Fruit fly (Drosophila melanogaster) whole organism, adult: ENCODE data around the gene CG42637.
A peak's percentile ranks its signal among the peaks of the same experiment; 100 is the strongest.

ENCODE experiments used
- CG11617 ChIP-seq: fragments of 200-800 bp; sonication (Bioruptor generic); optimal IDR thresholded peaks from 2 replicates; lab custom pipeline; 2017; ENCODE audit warnings: mild to moderate bottlenecking, missing biosample characterization, missing genetic modification reagents, missing genetic modification characterization
- CG12768 ChIP-seq: fragments of 200-800 bp; sonication (Bioruptor generic); optimal IDR thresholded peaks from 2 replicates; lab custom pipeline; 2017; ENCODE audit warnings: missing biosample characterization, missing genetic modification characterization, mild to moderate bottlenecking, moderate library complexity, missing genetic modification reagents
- CG14711 ChIP-seq: fragments of 200-800 bp; sonication (Bioruptor generic); optimal IDR thresholded peaks from 2 replicates; lab custom pipeline; 2018; ENCODE audit warnings: missing biosample characterization, mild to moderate bottlenecking, missing genetic modification characterization, moderate library complexity
- CG1620 ChIP-seq: fragments of 200-800 bp; sonication (Bioruptor generic); optimal IDR thresholded peaks from 2 replicates; lab custom pipeline; 2016; ENCODE audit warnings: missing biosample characterization, missing genetic modification characterization
- CG33017 ChIP-seq: fragments of 200-800 bp; sonication (Bioruptor generic); optimal IDR thresholded peaks from 2 replicates; lab custom pipeline; 2018; ENCODE audit warnings: missing biosample characterization, mild to moderate bottlenecking, missing genetic modification characterization, moderate library complexity
- CG5204 ChIP-seq: fragments of 200-800 bp; sonication (Bioruptor generic); optimal IDR thresholded peaks from 2 replicates; lab custom pipeline; 2016; ENCODE audit warnings: missing biosample characterization, missing genetic modification characterization
- CG7045 ChIP-seq: fragments of 200-800 bp; sonication (Bioruptor generic); optimal IDR thresholded peaks from 2 replicates; lab custom pipeline; 2017; ENCODE audit warnings: missing biosample characterization, mild to moderate bottlenecking, missing genetic modification characterization
- CG7101 ChIP-seq: fragments of 200-800 bp; sonication (Bioruptor generic); optimal IDR thresholded peaks from 2 replicates; lab custom pipeline; 2018; ENCODE audit warnings: missing biosample characterization, mild to moderate bottlenecking, missing genetic modification characterization, moderate library complexity
- Clk ChIP-seq: fragments of 200-800 bp; sonication (Bioruptor generic); optimal IDR thresholded peaks from 2 replicates; lab custom pipeline; 2017; ENCODE audit warnings: missing biosample characterization, missing genetic modification characterization
- Crg-1 ChIP-seq: fragments of 200-800 bp; sonication (Bioruptor generic); optimal IDR thresholded peaks from 2 replicates; lab custom pipeline; 2016; ENCODE audit warnings: missing biosample characterization, missing genetic modification characterization
- Hr96 ChIP-seq: fragments of 200-800 bp; sonication (Bioruptor generic); optimal IDR thresholded peaks from 2 replicates; lab custom pipeline; 2016; ENCODE audit warnings: missing biosample characterization, missing genetic modification characterization
- Mnt ChIP-seq: fragments of 200-800 bp; sonication (Bioruptor generic); optimal IDR thresholded peaks from 2 replicates; lab custom pipeline; 2016; ENCODE audit warnings: missing biosample characterization, mild to moderate bottlenecking, missing genetic modification characterization
- bab1 ChIP-seq: fragments of 200-800 bp; sonication (Bioruptor generic); optimal IDR thresholded peaks from 3 replicates; lab custom pipeline; 2019; ENCODE audit warnings: missing biosample characterization, mild to moderate bottlenecking, missing genetic modification characterization, moderate library complexity
- cic ChIP-seq: fragments of 200-800 bp; sonication (Bioruptor generic); optimal IDR thresholded peaks from 2 replicates; lab custom pipeline; 2017; ENCODE audit warnings: missing biosample characterization, mild to moderate bottlenecking, missing genetic modification characterization, moderate library complexity
- cnc ChIP-seq, 2 experiments: fragments of >200 bp; optimal IDR thresholded peaks; 2 replicates each; lab custom pipeline; 2017
- kay ChIP-seq: fragments of 200-800 bp; sonication (Bioruptor generic); peaks from one replicate; lab custom pipeline; 2016; ENCODE audit warnings: missing biosample characterization, missing genetic modification characterization, borderline replicate concordance
- ovo ChIP-seq: fragments of 200-800 bp; sonication (Bioruptor generic); optimal IDR thresholded peaks from 2 replicates; lab custom pipeline; 2016; ENCODE audit warnings: missing biosample characterization, missing genetic modification characterization
- pad ChIP-seq: fragments of 200-800 bp; sonication (Bioruptor generic); optimal IDR thresholded peaks from 3 replicates; lab custom pipeline; 2017; ENCODE audit warnings: missing biosample characterization, missing genetic modification characterization, mild to moderate bottlenecking, moderate library complexity, missing genetic modification reagents
- tj ChIP-seq: fragments of 200-800 bp; sonication (Bioruptor generic); optimal IDR thresholded peaks from 3 replicates; lab custom pipeline; 2017; ENCODE audit warnings: missing biosample characterization, mild to moderate bottlenecking, missing genetic modification characterization, moderate library complexity
- toe ChIP-seq: fragments of 200-800 bp; sonication (Bioruptor generic); optimal IDR thresholded peaks from 2 replicates; lab custom pipeline; 2016; ENCODE audit warnings: missing biosample characterization, missing genetic modification characterization

Gene CG42637

dm6 chr3L:19696073-19696960 is 97.1 kb downstream of the CG42637 start:
- TF ChIP-seq pad (GFP tag; lab: Kevin White, UChicago) (no peak), CG5204 (peak; percentile 19)

- no peak for TF ChIP-seq kay
- TF ChIP-seq CG7045 (GFP tag; lab: Kevin White, UChicago), result no peak
- no peak for TF ChIP-seq CG33017
- no peak for TF ChIP-seq CG12768 (GFP tag; lab: Kevin White, UChicago)
- TF ChIP-seq pad (GFP tag; lab: Kevin White, UChicago), result peak; percentile 53
- no peak for TF ChIP-seq cic
- TF ChIP-seq CG7101, result no peak
Measured at dm6 chr3L:19695057-19695627, 98.2 kb downstream of the CG42637 start, which contains the start of gene verm. Gene verm, minus strand, starts transcription at chr3L:19695260.

dm6 chr3L:19694156-19694643 is 99.2 kb downstream of the CG42637 start:
- TF ChIP-seq CG11617 (no peak), CG1620 (no peak), CG12768 (GFP tag; lab: Kevin White, UChicago) (no peak), kay (no peak), ovo (GFP tag; lab: Kevin White, UChicago) (no peak), tj (no peak), cic (no peak), pad (GFP tag; lab: Kevin White, UChicago) (no peak), CG7045 (GFP tag; lab: Kevin White, UChicago) (no peak), CG33017 (no peak), CG7101 (no peak), Clk (no peak), CG14711 (tag; lab: Kevin White, UChicago) (no peak), Hr96 (GFP tag; lab: Kevin White, UChicago) (no peak), CG5204 (no peak), toe (GFP tag; lab: Kevin White, UChicago) (no peak), cnc (optimal IDR thresholded peaks at IDR 0.05; lab: Kevin White, UChicago) (no peak), bab1 (GFP tag; lab: Kevin White, UChicago) (no peak), Crg-1 (no peak), Mnt (GFP tag; lab: Kevin White, UChicago) (no peak)

dm6 chr3L:19687200-19687687 is 106.1 kb downstream of the CG42637 start, which contains the start of the genes CG8765 and Gbeta76C:
Gene CG8765, minus strand, starts transcription at chr3L:19687353.
Gene Gbeta76C, plus strand, starts transcription at chr3L:19687637.
- no peak for TF ChIP-seq CG5204
- no peak for TF ChIP-seq CG12768 (GFP tag; lab: Kevin White, UChicago)
- no peak for TF ChIP-seq cnc (optimal IDR thresholded peaks at IDR 0.05; lab: Kevin White, UChicago)
- TF ChIP-seq CG14711 (tag; lab: Kevin White, UChicago), result peak; percentile 41
- TF ChIP-seq kay, result no peak
- TF ChIP-seq CG11617, result no peak
- peak; percentile 9 for TF ChIP-seq CG7101
- TF ChIP-seq pad (GFP tag; lab: Kevin White, UChicago), result peak; percentile 49
- peak; percentile 38 for TF ChIP-seq Mnt (GFP tag; lab: Kevin White, UChicago)
- no peak for TF ChIP-seq tj
- peak; percentile 41 for TF ChIP-seq cic
- peak; percentile 23 for TF ChIP-seq Hr96 (GFP tag; lab: Kevin White, UChicago)
- TF ChIP-seq CG1620, result peak; percentile 71
- peak; percentile 31 for TF ChIP-seq ovo (GFP tag; lab: Kevin White, UChicago)
- TF ChIP-seq CG7045 (GFP tag; lab: Kevin White, UChicago), result no peak
- TF ChIP-seq Clk, result no peak
- peak; percentile 42 for TF ChIP-seq CG33017
- TF ChIP-seq bab1 (GFP tag; lab: Kevin White, UChicago), result peak; percentile 83
- peak; percentile 62 for TF ChIP-seq Crg-1
- no peak for TF ChIP-seq toe (GFP tag; lab: Kevin White, UChicago)

- TF ChIP-seq pad (GFP tag; lab: Kevin White, UChicago) (no peak), CG1620 (no peak), CG12768 (GFP tag; lab: Kevin White, UChicago) (no peak), CG7045 (GFP tag; lab: Kevin White, UChicago) (no peak), tj (no peak), cnc (optimal IDR thresholded peaks at IDR 0.05; lab: Kevin White, UChicago) (no peak), toe (GFP tag; lab: Kevin White, UChicago) (no peak), CG33017 (no peak), CG5204 (no peak), bab1 (GFP tag; lab: Kevin White, UChicago) (no peak), Crg-1 (no peak), kay (no peak), ovo (GFP tag; lab: Kevin White, UChicago) (no peak), Hr96 (GFP tag; lab: Kevin White, UChicago) (no peak)
Measured at dm6 chr3L:19683520-19683919, 109.8 kb downstream of the CG42637 start.

dm6 chr3L:19682902-19683301 is 110.5 kb downstream of the CG42637 start:
- TF ChIP-seq CG11617 (no peak), CG12768 (GFP tag; lab: Kevin White, UChicago) (no peak), CG14711 (tag; lab: Kevin White, UChicago) (no peak), Mnt (GFP tag; lab: Kevin White, UChicago) (no peak), bab1 (GFP tag; lab: Kevin White, UChicago) (no peak), CG7045 (GFP tag; lab: Kevin White, UChicago) (no peak)
